Fruit fly (Drosophila melanogaster) whole organism, prepupa: ENCODE data around the gene Tbh.

ENCODE experiments used
- Blimp-1 ChIP-seq: fragments of 200-800 bp; sonication (Bioruptor generic); optimal IDR thresholded peaks from 3 replicates; lab custom pipeline; 2017; ENCODE audit warnings: missing biosample characterization, missing genetic modification characterization, mild to moderate bottlenecking, moderate library complexity, missing genetic modification reagents
- CG10631 ChIP-seq: fragments of 200-800 bp; sonication (Bioruptor generic); optimal IDR thresholded peaks from 2 replicates; lab custom pipeline; 2016; ENCODE audit warnings: missing biosample characterization, missing genetic modification characterization
- CG11294 ChIP-seq: fragments of 200-800 bp; sonication (Bioruptor generic); IDR thresholded peaks from 2 replicates; pipeline ENCODE4 v1.3.6; 2022; ENCODE audit warnings: missing biosample characterization, missing genetic modification characterization
- CG11762 ChIP-seq: fragments of 200-800 bp; sonication (Bioruptor generic); optimal IDR thresholded peaks from 3 replicates; lab custom pipeline; 2016; ENCODE audit warnings: missing biosample characterization, missing genetic modification characterization; ENCODE audit not compliant: insufficient read depth
- CG11902 ChIP-seq: fragments of 200-800 bp; sonication (Bioruptor generic); optimal IDR thresholded peaks from 3 replicates; lab custom pipeline; 2016; ENCODE audit warnings: missing biosample characterization, missing genetic modification characterization
- CG15336 ChIP-seq: fragments of 200-800 bp; sonication (Bioruptor generic); IDR thresholded peaks from 2 replicates; pipeline ENCODE4 v1.3.6; 2022; ENCODE audit warnings: missing biosample characterization, missing genetic modification characterization
- CG1621 ChIP-seq: fragments of 200-800 bp; sonication (Bioruptor generic); optimal IDR thresholded peaks from 3 replicates; lab custom pipeline; 2018; ENCODE audit warnings: missing biosample characterization, mild to moderate bottlenecking, missing genetic modification characterization
- CG16779 ChIP-seq: fragments of 200-800 bp; sonication (Bioruptor generic); optimal IDR thresholded peaks from 3 replicates; lab custom pipeline; 2017; ENCODE audit warnings: missing biosample characterization, mild to moderate bottlenecking, missing genetic modification characterization
- CG3032 ChIP-seq: fragments of 200-800 bp; optimal IDR thresholded peaks from 2 replicates; lab custom pipeline; 2019; ENCODE audit warnings: missing biosample characterization, mild to moderate bottlenecking, missing genetic modification characterization, moderate library complexity
- CG31627 ChIP-seq: fragments of 200-800 bp; sonication (Bioruptor generic); optimal IDR thresholded peaks from 3 replicates; lab custom pipeline; 2016; ENCODE audit warnings: missing biosample characterization, missing genetic modification characterization
- CG32006 ChIP-seq: fragments of 200-800 bp; sonication (Bioruptor generic); optimal IDR thresholded peaks from 3 replicates; lab custom pipeline; 2017; ENCODE audit warnings: missing biosample characterization, mild to moderate bottlenecking, missing genetic modification characterization
- CG34406 ChIP-seq: fragments of 200-800 bp; sonication (Bioruptor generic); optimal IDR thresholded peaks from 3 replicates; lab custom pipeline; 2016; ENCODE audit warnings: missing biosample characterization, missing genetic modification characterization
- CG3919 ChIP-seq: fragments of 200-800 bp; sonication (Bioruptor generic); optimal IDR thresholded peaks from 3 replicates; lab custom pipeline; 2016; ENCODE audit warnings: missing biosample characterization, missing genetic modification characterization
- CG4318 ChIP-seq: fragments of 200-800 bp; sonication (Bioruptor generic); optimal IDR thresholded peaks from 3 replicates; lab custom pipeline; 2017; ENCODE audit warnings: missing biosample characterization, mild to moderate bottlenecking, missing genetic modification characterization
- CG6163 ChIP-seq: fragments of 200-800 bp; sonication (Bioruptor generic); IDR thresholded peaks from 3 replicates; pipeline ENCODE4 v1.3.6; 2022; ENCODE audit warnings: missing biosample characterization, missing genetic modification characterization
- CG6276 ChIP-seq: fragments of 200-800 bp; sonication (Bioruptor generic); optimal IDR thresholded peaks from 2 replicates; lab custom pipeline; 2017; ENCODE audit warnings: missing biosample characterization, mild to moderate bottlenecking, missing genetic modification characterization
- CG6792 ChIP-seq: fragments of 200-800 bp; sonication (Bioruptor generic); optimal IDR thresholded peaks from 3 replicates; lab custom pipeline; 2016; ENCODE audit warnings: missing biosample characterization, missing genetic modification characterization
- CG6808 ChIP-seq: fragments of 200-800 bp; sonication (Bioruptor generic); optimal IDR thresholded peaks from 3 replicates; lab custom pipeline; 2017; ENCODE audit warnings: missing biosample characterization, missing genetic modification characterization, mild to moderate bottlenecking, moderate library complexity, missing genetic modification reagents
- CG6854 ChIP-seq: fragments of 200-800 bp; sonication (Bioruptor generic); optimal IDR thresholded peaks from 2 replicates; lab custom pipeline; 2017; ENCODE audit warnings: missing biosample characterization, mild to moderate bottlenecking, missing genetic modification characterization
- CG7368 ChIP-seq: fragments of 200-800 bp; sonication (Bioruptor generic); optimal IDR thresholded peaks from 3 replicates; lab custom pipeline; 2016; ENCODE audit warnings: missing biosample characterization, missing genetic modification characterization
- CG8119 ChIP-seq: fragments of 200-800 bp; sonication (Bioruptor generic); IDR thresholded peaks from 3 replicates; pipeline ENCODE4 v1.3.6; 2022; ENCODE audit warnings: missing biosample characterization, missing genetic modification characterization
- CG9139 ChIP-seq: fragments of 200-800 bp; sonication (Bioruptor generic); optimal IDR thresholded peaks from 3 replicates; lab custom pipeline; 2017; ENCODE audit warnings: missing biosample characterization, mild to moderate bottlenecking, missing genetic modification characterization
- Eip78C ChIP-seq: fragments of 200-800 bp; sonication (Bioruptor generic); peaks from one replicate; lab custom pipeline; 2016; ENCODE audit warnings: missing biosample characterization, missing genetic modification characterization
- Ets96B ChIP-seq: fragments of 200-800 bp; optimal IDR thresholded peaks from 2 replicates; lab custom pipeline; 2019; ENCODE audit warnings: missing biosample characterization, mild to moderate bottlenecking, missing genetic modification characterization, moderate library complexity
- Hr38 ChIP-seq: sonication (Bioruptor generic); optimal IDR thresholded peaks from 2 replicates; lab custom pipeline; 2016; ENCODE audit warnings: missing biosample characterization, missing genetic modification characterization
- Lpt ChIP-seq: fragments of 200-800 bp; sonication (Bioruptor generic); optimal IDR thresholded peaks from 3 replicates; lab custom pipeline; 2016; ENCODE audit warnings: missing biosample characterization, missing genetic modification characterization
- Met ChIP-seq: fragments of 200-800 bp; sonication (Bioruptor generic); optimal IDR thresholded peaks from 3 replicates; lab custom pipeline; 2016; ENCODE audit warnings: missing biosample characterization, missing genetic modification characterization
- OdsH ChIP-seq: fragments of 200-800 bp; sonication (Bioruptor generic); optimal IDR thresholded peaks from 3 replicates; lab custom pipeline; 2016; ENCODE audit warnings: missing biosample characterization, missing genetic modification characterization
- Smox ChIP-seq: fragments of 200-800 bp; sonication (Bioruptor generic); optimal IDR thresholded peaks from 3 replicates; lab custom pipeline; 2016; ENCODE audit warnings: missing biosample characterization, missing genetic modification characterization
- Sox15 ChIP-seq: fragments of 200-800 bp; sonication (Bioruptor generic); optimal IDR thresholded peaks from 3 replicates; lab custom pipeline; 2016; ENCODE audit warnings: missing biosample characterization, missing genetic modification characterization
- achi ChIP-seq: fragments of 200-800 bp; sonication (Bioruptor generic); optimal IDR thresholded peaks from 3 replicates; lab custom pipeline; 2016; ENCODE audit warnings: missing biosample characterization, missing genetic modification characterization
- acj6 ChIP-seq: fragments of 200-800 bp; sonication (Bioruptor generic); optimal IDR thresholded peaks from 3 replicates; lab custom pipeline; 2016; ENCODE audit warnings: missing biosample characterization, missing genetic modification characterization
- cyc ChIP-seq: fragments of 200-800 bp; sonication (Bioruptor generic); optimal IDR thresholded peaks from 3 replicates; lab custom pipeline; 2016; ENCODE audit warnings: missing biosample characterization, missing genetic modification characterization
- dac ChIP-seq: fragments of 200-800 bp; sonication (Bioruptor generic); optimal IDR thresholded peaks from 2 replicates; lab custom pipeline; 2017; ENCODE audit warnings: missing biosample characterization, mild to moderate bottlenecking, missing genetic modification characterization
- dsx ChIP-seq: fragments of 200-800 bp; optimal IDR thresholded peaks from 3 replicates; lab custom pipeline; 2019; ENCODE audit warnings: missing biosample characterization, mild to moderate bottlenecking, missing genetic modification characterization, moderate library complexity; ENCODE audit not compliant: poor library complexity, severe bottlenecking
- eg ChIP-seq: fragments of 200-800 bp; sonication (Bioruptor generic); IDR thresholded peaks from 3 replicates; pipeline ENCODE4 v1.3.6; 2022; ENCODE audit warnings: missing biosample characterization, missing genetic modification characterization
- esn ChIP-seq: fragments of 200-800 bp; sonication (Bioruptor generic); optimal IDR thresholded peaks from 2 replicates; lab custom pipeline; 2016; ENCODE audit warnings: missing biosample characterization, mild to moderate bottlenecking, missing genetic modification characterization, moderate library complexity
- fd59A ChIP-seq: fragments of 200-800 bp; sonication (Bioruptor generic); optimal IDR thresholded peaks from 2 replicates; lab custom pipeline; 2017; ENCODE audit warnings: missing biosample characterization, mild to moderate bottlenecking, missing genetic modification characterization, missing genetic modification reagents
- fd85E ChIP-seq: fragments of 200-800 bp; sonication (Bioruptor generic); optimal IDR thresholded peaks from 3 replicates; lab custom pipeline; 2016; ENCODE audit warnings: missing biosample characterization, missing genetic modification characterization
- fkh ChIP-seq: fragments of 200-800 bp; sonication (Bioruptor generic); optimal IDR thresholded peaks from 3 replicates; lab custom pipeline; 2017; ENCODE audit warnings: missing biosample characterization, mild to moderate bottlenecking, missing genetic modification characterization, moderate library complexity
- lz ChIP-seq: fragments of 200-800 bp; sonication (Bioruptor generic); optimal IDR thresholded peaks from 3 replicates; lab custom pipeline; 2016; ENCODE audit warnings: missing biosample characterization, missing genetic modification characterization
- net ChIP-seq: fragments of 200-800 bp; sonication (Bioruptor generic); optimal IDR thresholded peaks from 3 replicates; lab custom pipeline; 2016; ENCODE audit warnings: missing biosample characterization, missing genetic modification characterization
- pdm3 ChIP-seq: fragments of 200-800 bp; sonication (Bioruptor generic); optimal IDR thresholded peaks from 3 replicates; lab custom pipeline; 2016; ENCODE audit warnings: missing biosample characterization, missing genetic modification characterization
- spab ChIP-seq: fragments of 200-800 bp; sonication (Bioruptor generic); optimal IDR thresholded peaks from 2 replicates; lab custom pipeline; 2017; ENCODE audit warnings: missing biosample characterization, mild to moderate bottlenecking, missing genetic modification characterization, missing genetic modification reagents
- ss ChIP-seq, 2 experiments: fragments of 200-800 bp; sonication (Bioruptor generic); optimal IDR thresholded peaks; 2 replicates in 1 of 2; 3 replicates in 1 of 2; lab custom pipeline; 2017 to 2018; ENCODE audit warnings: mild to moderate bottlenecking in 2 of 2, missing biosample characterization in 2 of 2, missing genetic modification characterization in 2 of 2, moderate library complexity in 1 of 2
- topi ChIP-seq: fragments of 200-800 bp; sonication (Bioruptor generic); optimal IDR thresholded peaks from 3 replicates; lab custom pipeline; 2016; ENCODE audit warnings: missing biosample characterization, missing genetic modification characterization
- vri ChIP-seq: fragments of 200-800 bp; sonication (Bioruptor generic); optimal IDR thresholded peaks from 3 replicates; lab custom pipeline; 2016; ENCODE audit warnings: missing biosample characterization, mild to moderate bottlenecking, missing genetic modification characterization

Gene Tbh

dm6 chrX:7976976-7977834 is 18.3 kb upstream of the Tbh start (continued):
- TF ChIP-seq dsx (GFP tag; lab: Kevin White, UChicago) (peak; percentile 30), CG32006 (peak; percentile 43), acj6 (no peak), esn (GFP tag; lab: Kevin White, UChicago) (peak; percentile 1), topi (peak; percentile 24), CG6792 (GFP tag; lab: Kevin White, UChicago) (peak; percentile 1), cyc (GFP tag; lab: Kevin White, UChicago) (no peak), Sox15 (GFP tag; lab: Kevin White, UChicago) (no peak), CG3032 (tag; lab: Kevin White, UChicago) (no peak)

- TF ChIP-seq dac (GFP tag; lab: Kevin White, UChicago) (peak; percentile 5), CG15336 (GFP tag; lab: Robert Waterston, UW) (peak; percentile 29; the same call in 1 of the 2 replicates), Smox (peak; percentile 19), eg (GFP tag; lab: Robert Waterston, UW) (no peak), CG1621 (tag; lab: Kevin White, UChicago) (no peak), Ets96B (peak; percentile 6), topi (peak; percentile 64), Lpt (GFP tag; lab: Kevin White, UChicago) (no peak), fd85E (GFP tag; lab: Kevin White, UChicago) (no peak), CG6854 (no peak), dsx (GFP tag; lab: Kevin White, UChicago) (no peak), CG11762 (GFP tag; lab: Kevin White, UChicago) (peak; percentile 11), CG3032 (tag; lab: Kevin White, UChicago) (peak; percentile 26), CG6792 (GFP tag; lab: Kevin White, UChicago) (peak; percentile 24), vri (GFP tag; lab: Kevin White, UChicago) (no peak), CG6276 (GFP tag; lab: Kevin White, UChicago) (peak; percentile 25), CG6808 (peak; percentile 48), achi (GFP tag; lab: Kevin White, UChicago) (peak; percentile 51), cyc (GFP tag; lab: Kevin White, UChicago) (peak; percentile 28), CG10631 (GFP tag; lab: Kevin White, UChicago) (peak; percentile 24), CG34406 (peak; percentile 27), fkh (GFP tag; lab: Kevin White, UChicago) (no peak), CG3919 (peak; percentile 16), CG11294 (GFP tag; lab: Robert Waterston, UW) (no peak), Hr38 (GFP tag; lab: Kevin White, UChicago) (no peak), net (GFP tag; lab: Kevin White, UChicago) (no peak), pdm3 (GFP tag; lab: Kevin White, UChicago) (peak; percentile 32), OdsH (GFP tag; lab: Kevin White, UChicago) (peak; percentile 30), CG16779 (no peak), CG31627 (peak; percentile 48), CG4318 (GFP tag; lab: Kevin White, UChicago) (peak; percentile 30), CG6163 (GFP tag; lab: Robert Waterston, UW) (0 out of 3 replicates have a peak, but pooled peaks have one; percentile 40), ss (GFP tag; optimal IDR thresholded peaks at IDR 0.05; lab: Kevin White, UChicago) (peak in 1 of 2 experiments; percentile 15), spab (peak; percentile 7), Eip78C (GFP tag; lab: Kevin White, UChicago) (peak; percentile 82), Met (GFP tag; lab: Kevin White, UChicago) (peak; percentile 55), CG32006 (peak; percentile 72), CG11902 (peak; percentile 19), CG9139 (GFP tag; lab: Kevin White, UChicago) (no peak), CG8119 (GFP tag; lab: Robert Waterston, UW) (no peak), Blimp-1 (GFP tag; lab: Kevin White, UChicago) (peak; percentile 4), CG7368 (GFP tag; lab: Kevin White, UChicago) (no peak), acj6 (peak; percentile 31), fd59A (GFP tag; lab: Kevin White, UChicago) (peak; percentile 28), lz (peak; percentile 52)
These were observed 17.5 kb upstream of the Tbh start for dm6 chrX:7978027-7978426.
